Fruit fly (Drosophila melanogaster) whole organism, embryonic: ENCODE data around the gene sqh.

Source experiments
- Adf1 ChIP-seq: fragments of 200-800 bp; sonication (Bioruptor generic); IDR thresholded peaks from 2 replicates; pipeline ENCODE4 v1.3.6; 2022; ENCODE audit warnings: missing biosample characterization, missing genetic modification characterization
- Bdp1 ChIP-seq: fragments of 200-800 bp; sonication (Bioruptor generic); optimal IDR thresholded peaks from 3 replicates; lab custom pipeline; 2016; ENCODE audit warnings: missing biosample characterization, missing genetic modification characterization
- CG10147 ChIP-seq: fragments of 200-800 bp; sonication (Bioruptor generic); optimal IDR thresholded peaks from 2 replicates; lab custom pipeline; 2019; ENCODE audit warnings: missing biosample characterization, mild to moderate bottlenecking, missing genetic modification characterization, moderate library complexity
- CG1024 ChIP-seq: fragments of 200-800 bp; sonication (Bioruptor generic); IDR thresholded peaks from 2 replicates; pipeline ENCODE4 v1.3.6; 2022; ENCODE audit warnings: missing biosample characterization, missing genetic modification characterization
- CG10274 ChIP-seq: fragments of 200-800 bp; sonication (Bioruptor generic); optimal IDR thresholded peaks from 3 replicates; lab custom pipeline; 2017; ENCODE audit warnings: missing biosample characterization, mild to moderate bottlenecking, missing genetic modification characterization
- CG11093 ChIP-seq: fragments of 200-800 bp; sonication (Bioruptor generic); IDR thresholded peaks from 3 replicates; pipeline ENCODE4 v1.3.6; 2022; ENCODE audit warnings: missing biosample characterization, missing genetic modification characterization
- CG11723 ChIP-seq: fragments of 200-800 bp; sonication (Bioruptor generic); optimal IDR thresholded peaks from 2 replicates; lab custom pipeline; 2017; ENCODE audit warnings: missing biosample characterization, mild to moderate bottlenecking, missing genetic modification characterization
- CG13123 ChIP-seq: fragments of 200-800 bp; sonication (Bioruptor generic); optimal IDR thresholded peaks from 2 replicates; lab custom pipeline; 2016; ENCODE audit warnings: missing biosample characterization, missing genetic modification characterization
- CG1529 ChIP-seq: fragments of 200-800 bp; sonication (Bioruptor generic); optimal IDR thresholded peaks from 3 replicates; lab custom pipeline; 2018; ENCODE audit warnings: missing biosample characterization, missing genetic modification characterization
- CG2875 ChIP-seq: fragments of 200-800 bp; sonication (Bioruptor generic); optimal IDR thresholded peaks from 2 replicates; lab custom pipeline; 2017; ENCODE audit warnings: missing biosample characterization, mild to moderate bottlenecking, missing genetic modification characterization, missing genetic modification reagents
- CG30020 ChIP-seq: fragments of 200-800 bp; optimal IDR thresholded peaks from 2 replicates; lab custom pipeline; 2019; ENCODE audit warnings: missing biosample characterization, mild to moderate bottlenecking, missing genetic modification characterization, moderate library complexity
- CG33557 ChIP-seq: fragments of 200-800 bp; sonication (Bioruptor generic); optimal IDR thresholded peaks from 2 replicates; lab custom pipeline; 2019; ENCODE audit warnings: missing biosample characterization, mild to moderate bottlenecking, missing genetic modification characterization, moderate library complexity
- CG34376 ChIP-seq: fragments of 200-800 bp; sonication (Bioruptor generic); optimal IDR thresholded peaks from 2 replicates; lab custom pipeline; 2018; ENCODE audit warnings: missing biosample characterization, mild to moderate bottlenecking, missing genetic modification characterization
- CG4424 ChIP-seq: fragments of 200-800 bp; sonication (Bioruptor generic); optimal IDR thresholded peaks from 3 replicates; lab custom pipeline; 2016; ENCODE audit warnings: missing biosample characterization, missing genetic modification characterization
- CG6765 ChIP-seq: fragments of 200-800 bp; sonication (Bioruptor generic); optimal IDR thresholded peaks from 3 replicates; lab custom pipeline; 2017; ENCODE audit warnings: missing biosample characterization, mild to moderate bottlenecking, missing genetic modification characterization
- CG7271 ChIP-seq: fragments of 200-800 bp; sonication (Bioruptor generic); optimal IDR thresholded peaks from 2 replicates; lab custom pipeline; 2018; ENCODE audit warnings: missing biosample characterization, mild to moderate bottlenecking, missing genetic modification characterization, moderate library complexity
- CG7839 ChIP-seq: fragments of 200-800 bp; sonication (Bioruptor generic); optimal IDR thresholded peaks from 3 replicates; lab custom pipeline; 2018; ENCODE audit warnings: missing biosample characterization, mild to moderate bottlenecking, missing genetic modification characterization, moderate library complexity
- Dad ChIP-seq: fragments of 200-800 bp; sonication (Bioruptor generic); optimal IDR thresholded peaks from 3 replicates; lab custom pipeline; 2016; ENCODE audit warnings: missing biosample characterization, missing genetic modification characterization
- Jarid2 ChIP-seq: fragments of 200-800 bp; sonication (Bioruptor generic); optimal IDR thresholded peaks from 3 replicates; lab custom pipeline; 2017; ENCODE audit warnings: mild to moderate bottlenecking, missing biosample characterization, missing genetic modification reagents, missing genetic modification characterization
- Kr ChIP-seq: fragments of 200-800 bp; sonication (Bioruptor generic); optimal IDR thresholded peaks from 2 replicates; lab custom pipeline; 2017; ENCODE audit warnings: missing biosample characterization, mild to moderate bottlenecking, missing genetic modification characterization
- Lpt ChIP-seq: fragments of >200 bp; optimal IDR thresholded peaks from 2 replicates; lab custom pipeline; 2018; ENCODE audit warnings: missing biosample characterization, missing genetic modification characterization
- MTF-1 ChIP-seq: fragments of 200-800 bp; sonication (Bioruptor generic); optimal IDR thresholded peaks from 2 replicates; lab custom pipeline; 2018; ENCODE audit warnings: missing biosample characterization, mild to moderate bottlenecking, missing genetic modification characterization, borderline replicate concordance
- Nf-YB ChIP-seq: fragments of 200-800 bp; sonication (Bioruptor generic); optimal IDR thresholded peaks from 3 replicates; lab custom pipeline; 2019; ENCODE audit warnings: missing biosample characterization, mild to moderate bottlenecking, missing genetic modification characterization, moderate library complexity
- Opbp ChIP-seq: fragments of 200-800 bp; sonication (Bioruptor generic); IDR thresholded peaks from 3 replicates; pipeline ENCODE4 v1.3.6; 2022; ENCODE audit warnings: missing biosample characterization, missing genetic modification characterization; ENCODE audit not compliant: partially characterized antibody
- Optix ChIP-seq: fragments of 200-800 bp; sonication (Bioruptor generic); IDR thresholded peaks from 3 replicates; pipeline ENCODE4 v1.3.6; 2022; ENCODE audit warnings: missing biosample characterization, missing genetic modification characterization
- Pdp1 ChIP-seq, 2 experiments: fragments of 200-800 bp; sonication (Bioruptor generic); optimal IDR thresholded peaks; 3 replicates each; lab custom pipeline; 2016; ENCODE audit warnings: missing biosample characterization in 2 of 2, missing genetic modification characterization in 2 of 2, mild to moderate bottlenecking in 1 of 2, moderate library complexity in 1 of 2
- Taf1 ChIP-seq: fragments of 200-800 bp; sonication (Bioruptor generic); IDR thresholded peaks from 2 replicates; pipeline ENCODE4 v1.3.6; 2022; ENCODE audit warnings: missing biosample characterization, missing genetic modification characterization
- Tbp ChIP-seq: fragments of >200 bp; optimal IDR thresholded peaks from 2 replicates; lab custom pipeline; 2018; ENCODE audit warnings: missing biosample characterization, missing genetic modification characterization
- Xbp1 ChIP-seq: fragments of 200-800 bp; sonication (Bioruptor generic); optimal IDR thresholded peaks from 3 replicates; lab custom pipeline; 2016; ENCODE audit warnings: missing biosample characterization, mild to moderate bottlenecking, missing genetic modification characterization
- abd-A ChIP-seq: fragments of 200-800 bp; sonication (Bioruptor generic); optimal IDR thresholded peaks from 3 replicates; lab custom pipeline; 2019; ENCODE audit warnings: missing biosample characterization, mild to moderate bottlenecking, missing genetic modification characterization, moderate library complexity
- ac ChIP-seq: fragments of 200-800 bp; sonication (Bioruptor generic); optimal IDR thresholded peaks from 3 replicates; lab custom pipeline; 2017; ENCODE audit warnings: missing biosample characterization, mild to moderate bottlenecking, missing genetic modification characterization
- al ChIP-seq: fragments of 200-800 bp; sonication (Bioruptor generic); IDR thresholded peaks from 2 replicates; pipeline ENCODE4 v1.3.6; 2022; ENCODE audit warnings: missing biosample characterization, missing genetic modification characterization
- ash1 ChIP-seq: fragments of 200-800 bp; sonication (Bioruptor generic); optimal IDR thresholded peaks from 2 replicates; lab custom pipeline; 2018; ENCODE audit warnings: missing biosample characterization, mild to moderate bottlenecking, missing genetic modification characterization
- bowl ChIP-seq: fragments of 200-800 bp; sonication (Bioruptor generic); IDR thresholded peaks from 2 replicates; pipeline ENCODE4 v1.3.6; 2022; ENCODE audit warnings: missing biosample characterization, missing genetic modification characterization
- corto ChIP-seq: fragments of 200-800 bp; sonication (Bioruptor generic); optimal IDR thresholded peaks from 2 replicates; lab custom pipeline; 2016; ENCODE audit warnings: missing biosample characterization, mild to moderate bottlenecking, missing genetic modification characterization, moderate library complexity
- dysf ChIP-seq: fragments of 200-800 bp; sonication (Bioruptor generic); IDR thresholded peaks from 3 replicates; pipeline ENCODE4 v1.3.6; 2022; ENCODE audit warnings: missing biosample characterization, missing genetic modification characterization
- ewg ChIP-seq: fragments of 200-800 bp; sonication (Bioruptor generic); optimal IDR thresholded peaks from 3 replicates; lab custom pipeline; 2017; ENCODE audit warnings: mild to moderate bottlenecking, missing biosample characterization, missing genetic modification reagents, missing genetic modification characterization
- eyg ChIP-seq: fragments of 200-800 bp; sonication (Bioruptor generic); optimal IDR thresholded peaks from 3 replicates; lab custom pipeline; 2016; ENCODE audit warnings: missing biosample characterization, missing genetic modification characterization
- gfzf ChIP-seq: fragments of 200-800 bp; sonication (Bioruptor generic); optimal IDR thresholded peaks from 2 replicates; lab custom pipeline; 2016; ENCODE audit warnings: missing biosample characterization, mild to moderate bottlenecking, missing genetic modification characterization, moderate library complexity
- hkb ChIP-seq, 2 experiments: fragments of 200-800 bp in 1 of 2; fragments of >200 bp in 1 of 2; sonication (Bioruptor generic) in 1 of 2; IDR thresholded peaks in 1 of 2; optimal IDR thresholded peaks in 1 of 2; 2 replicates each; pipeline versions ENCODE4 v1.3.6 to Lab custom; 2017 to 2022; ENCODE audit warnings: missing biosample characterization in 1 of 2, missing genetic modification characterization in 1 of 2
- jumu ChIP-seq: fragments of 200-800 bp; sonication (Bioruptor generic); optimal IDR thresholded peaks from 3 replicates; lab custom pipeline; 2016; ENCODE audit warnings: missing biosample characterization, missing genetic modification characterization
- klu ChIP-seq: fragments of 200-800 bp; sonication (Bioruptor generic); IDR thresholded peaks from 2 replicates; pipeline ENCODE4 v1.3.6; 2022; ENCODE audit warnings: missing biosample characterization, missing genetic modification characterization
- nom ChIP-seq: fragments of 200-800 bp; sonication (Bioruptor generic); optimal IDR thresholded peaks from 2 replicates; lab custom pipeline; 2017; ENCODE audit warnings: missing biosample characterization, missing genetic modification characterization, mild to moderate bottlenecking, moderate library complexity, missing genetic modification reagents
- otp ChIP-seq: fragments of 200-800 bp; sonication (Bioruptor generic); IDR thresholded peaks from 3 replicates; pipeline ENCODE4, ENCODE4 v1.3.6; 2022; ENCODE audit warnings: missing biosample characterization, missing genetic modification characterization
- pzg ChIP-seq: fragments of 200-800 bp; sonication (Bioruptor generic); optimal IDR thresholded peaks from 3 replicates; lab custom pipeline; 2018; ENCODE audit warnings: missing biosample characterization, mild to moderate bottlenecking, missing genetic modification characterization, moderate library complexity
- sd ChIP-seq: fragments of 200-800 bp; sonication (Bioruptor generic); optimal IDR thresholded peaks from 3 replicates; lab custom pipeline; 2018; ENCODE audit warnings: missing biosample characterization, mild to moderate bottlenecking, missing genetic modification characterization, moderate library complexity
- sens-2 ChIP-seq: fragments of 200-800 bp; sonication (Bioruptor generic); IDR thresholded peaks from 2 replicates; pipeline ENCODE4 v1.3.6; 2022; ENCODE audit warnings: missing biosample characterization, missing genetic modification characterization
- sqz ChIP-seq: fragments of 200-800 bp; sonication (Bioruptor generic); optimal IDR thresholded peaks from 3 replicates; lab custom pipeline; 2018; ENCODE audit warnings: missing biosample characterization, mild to moderate bottlenecking, missing genetic modification characterization
- stc ChIP-seq: fragments of 200-800 bp; sonication (Bioruptor generic); IDR thresholded peaks from 2 replicates; pipeline ENCODE4 v1.3.6; 2022; ENCODE audit warnings: missing biosample characterization, missing genetic modification characterization
- tin ChIP-seq: fragments of 200-800 bp; sonication (Bioruptor generic); optimal IDR thresholded peaks from 3 replicates; lab custom pipeline; 2016; ENCODE audit warnings: missing biosample characterization, missing genetic modification characterization
- ttk ChIP-seq: fragments of 200-800 bp; sonication (Bioruptor generic); IDR thresholded peaks from 2 replicates; pipeline ENCODE4 v2.1.2; 2022; ENCODE audit warnings: missing biosample characterization, missing genetic modification characterization

Gene sqh

dm6 chrX:6255414-6255915 is 30.5 kb upstream of the sqh start, which contains the start of the genes Rbcn-3A and Spx (continued):
- peak; percentile 6 for TF ChIP-seq tin (GFP tag; lab: Kevin White, UChicago)
- TF ChIP-seq Opbp, result peak; percentile 77
- TF ChIP-seq CG10147 (GFP tag; lab: Kevin White, UChicago), result no peak
- TF ChIP-seq sens-2 (GFP tag; lab: Robert Waterston, UW), result no peak
- no peak for TF ChIP-seq ac
- TF ChIP-seq Nf-YB (GFP tag; lab: Kevin White, UChicago), result no peak
- TF ChIP-seq CG13123 (GFP tag; lab: Kevin White, UChicago), result no peak
- no peak for TF ChIP-seq jumu
- no peak for TF ChIP-seq Lpt (GFP tag; lab: Kevin White, UChicago)
- TF ChIP-seq CG4424, result peak; percentile 40
- TF ChIP-seq ewg (GFP tag; lab: Kevin White, UChicago), result no peak
- no peak for TF ChIP-seq CG11093 (GFP tag; lab: Robert Waterston, UW)
- no peak for TF ChIP-seq abd-A (tag; lab: Kevin White, UChicago)
- no peak for TF ChIP-seq klu (GFP tag; lab: Robert Waterston, UW)
- TF ChIP-seq Tbp (GFP tag; lab: Kevin White, UChicago), result no peak
- no peak for TF ChIP-seq CG2875
- peak; percentile 24 for TF ChIP-seq CG33557 (GFP tag; lab: Kevin White, UChicago)
- TF ChIP-seq Jarid2, result no peak
- peak; percentile 16 for TF ChIP-seq gfzf (GFP tag; lab: Kevin White, UChicago)
- no peak for TF ChIP-seq ttk (GFP tag; lab: Robert Waterston, UW)
- no peak for TF ChIP-seq hkb (optimal IDR thresholded peaks at IDR 0.05; lab: Kevin White, UChicago)
- no peak for TF ChIP-seq hkb (GFP tag; IDR thresholded peaks at IDR 0.05; lab: Robert Waterston, UW)
- no peak for TF ChIP-seq nom
- peak; percentile 40 for TF ChIP-seq Xbp1 (GFP tag; lab: Kevin White, UChicago)
- no peak for TF ChIP-seq eyg (GFP tag; lab: Kevin White, UChicago)
- no peak for TF ChIP-seq Taf1 (GFP tag; lab: Robert Waterston, UW)
- no peak for TF ChIP-seq ash1 (GFP tag; lab: Kevin White, UChicago)
- TF ChIP-seq Adf1, result no peak
- no peak for TF ChIP-seq otp (GFP tag; lab: Robert Waterston, UW)
- no peak for TF ChIP-seq bowl (GFP tag; lab: Robert Waterston, UW)
- peak; percentile 32 for TF ChIP-seq CG30020 (tag; lab: Kevin White, UChicago)
- no peak for TF ChIP-seq MTF-1 (GFP tag; lab: Kevin White, UChicago)
- TF ChIP-seq Bdp1, result no peak
- TF ChIP-seq CG11723 (GFP tag; lab: Kevin White, UChicago), result no peak
- TF ChIP-seq Dad (GFP tag; lab: Kevin White, UChicago), result no peak
- TF ChIP-seq Optix (GFP tag; lab: Robert Waterston, UW), result no peak
- TF ChIP-seq stc (GFP tag; lab: Robert Waterston, UW), result no peak
- peak; percentile 26 for TF ChIP-seq CG7839 (tag; lab: Kevin White, UChicago)
- TF ChIP-seq pzg (GFP tag; lab: Kevin White, UChicago), result peak; percentile 42
- no peak for TF ChIP-seq CG1024 (GFP tag; lab: Robert Waterston, UW)
- TF ChIP-seq sqz (GFP tag; lab: Kevin White, UChicago), result no peak
- no peak for TF ChIP-seq corto (GFP tag; lab: Kevin White, UChicago)
- TF ChIP-seq CG1529 (GFP tag; lab: Kevin White, UChicago), result no peak
- TF ChIP-seq sd (tag; lab: Kevin White, UChicago), result no peak
- TF ChIP-seq CG6765 (GFP tag; lab: Kevin White, UChicago), result no peak
- peak; percentile 23; the same call in 1 of the 2 replicates for TF ChIP-seq al (GFP tag; lab: Robert Waterston, UW)
- TF ChIP-seq CG10274, result no peak
- no peak for TF ChIP-seq Kr
- TF ChIP-seq dysf, result no peak
- TF ChIP-seq CG34376 (GFP tag; lab: Kevin White, UChicago), result no peak
- TF ChIP-seq Pdp1 (GFP tag; optimal IDR thresholded peaks at IDR 0.05; lab: Kevin White, UChicago), result peak in 1 of 2 experiments; percentile 90
- no peak for TF ChIP-seq CG7271 (tag; lab: Kevin White, UChicago)
